Fruit fly (Drosophila melanogaster) Kc167 (cell line): ENCODE measurements around the gene CG14053.

Source experiments
- Myc ChIP-seq: fragments of >200 bp; optimal IDR thresholded peaks from 2 replicates; lab custom pipeline; 2017; ENCODE audit warnings: missing external identifiers
- Sin3A ChIP-seq: fragments of >200 bp; optimal IDR thresholded peaks from 2 replicates; lab custom pipeline; 2018; ENCODE audit warnings: missing external identifiers
- h ChIP-seq: fragments of >200 bp; optimal IDR thresholded peaks from 3 replicates; lab custom pipeline; 2018; ENCODE audit warnings: missing external identifiers
- insv ChIP-seq: fragments of >200 bp; optimal IDR thresholded peaks from 3 replicates; lab custom pipeline; 2018; ENCODE audit warnings: missing external identifiers
- psq ChIP-seq: fragments of >200 bp; optimal IDR thresholded peaks from 2 replicates; lab custom pipeline; 2017; ENCODE audit warnings: missing external identifiers
- ttk ChIP-seq: sonication (Bioruptor generic); optimal IDR thresholded peaks from 2 replicates; lab custom pipeline; 2017; ENCODE audit warnings: missing external identifiers

DNA sequence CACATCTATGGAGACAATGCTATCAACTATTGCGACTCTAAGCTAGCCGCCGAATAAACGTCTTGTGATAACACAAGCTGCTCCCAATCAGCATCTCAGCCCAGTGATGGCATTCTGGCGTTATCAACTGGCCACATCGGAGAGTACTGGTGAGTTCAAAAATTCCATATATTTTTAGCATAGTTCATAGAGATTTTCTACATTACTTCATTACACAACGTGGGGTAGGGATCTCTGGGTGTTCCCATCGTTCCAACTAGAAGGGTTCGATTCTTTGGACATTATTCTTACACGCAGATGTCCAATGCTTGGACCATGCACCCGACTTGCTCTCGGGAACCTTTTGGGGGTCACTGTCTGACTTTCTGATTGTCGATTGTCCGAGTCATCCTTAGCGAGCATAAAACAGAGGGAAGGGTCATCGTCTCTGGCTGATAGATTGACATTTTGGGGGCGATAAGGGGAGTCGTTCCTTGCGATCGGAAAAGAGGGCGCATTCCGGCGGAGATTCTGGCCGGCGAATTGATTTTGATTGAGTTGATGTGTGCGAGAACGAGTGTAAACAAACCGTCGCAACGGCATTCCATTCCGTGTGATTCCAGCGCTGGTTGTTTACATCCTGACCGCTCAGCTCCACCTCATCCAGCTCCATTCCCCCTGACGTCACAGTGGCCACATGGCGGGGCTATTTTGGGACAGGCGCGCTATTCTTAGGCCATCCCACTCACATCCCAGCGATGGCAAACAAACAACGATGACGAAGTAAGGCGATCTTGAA lies 31.4 kb downstream of the CG14053 start, which contains the start of the genes Cyp4d1 and CG3630:
- TF ChIP-seq psq (lab: Kevin White, UChicago): no peak
- TF ChIP-seq Sin3A (lab: Kevin White, UChicago): no peak
- TF ChIP-seq Myc: no peak
- TF ChIP-seq ttk (lab: Kevin White, UChicago): no peak
- no peak for TF ChIP-seq h (lab: Kevin White, UChicago)
- TF ChIP-seq insv (lab: Kevin White, UChicago): no peak
